Worm (Caenorhabditis elegans) whole organism, L4 larva: ENCODE results near the gene pri-1.

Experiments used
- F10B5.3 ChIP-seq: sonication (generic microtip); optimal IDR thresholded peaks from 2 replicates; lab custom pipeline; 2016; ENCODE audit warnings: mild to moderate bottlenecking, missing genetic modification characterization, missing compliant biosample characterization
- F37D6.2 ChIP-seq: sonication (generic microtip); optimal IDR thresholded peaks from 2 replicates; lab custom pipeline; 2016; ENCODE audit warnings: mild to moderate bottlenecking, missing genetic modification characterization, missing compliant biosample characterization
- F49E8.2 ChIP-seq: sonication (generic microtip); optimal IDR thresholded peaks from 2 replicates; lab custom pipeline; 2016; ENCODE audit warnings: missing compliant biosample characterization, mild to moderate bottlenecking, missing genetic modification characterization, borderline replicate concordance
- T26A8.4 ChIP-seq: fragments of 200-800 bp; sonication (Bioruptor generic); IDR thresholded peaks from 2 replicates; pipeline ENCODE4 v1.3.6; 2022; ENCODE audit warnings: missing genetic modification characterization, missing compliant biosample characterization
- Y48G9A.11 ChIP-seq: fragments of 200-800 bp; sonication (Bioruptor generic); IDR thresholded peaks from 2 replicates; pipeline ENCODE4 v1.3.6; 2022; ENCODE audit warnings: missing genetic modification reagents, missing genetic modification characterization, missing compliant biosample characterization
- Y75B8A.6 ChIP-seq: fragments of 200-800 bp; sonication (Bioruptor generic); IDR thresholded peaks from 2 replicates; pipeline ENCODE4 v1.3.6; 2022; ENCODE audit warnings: missing genetic modification reagents, missing genetic modification characterization, missing compliant biosample characterization
- aha-1 ChIP-seq: fragments of 150-350 bp; peaks from one replicate; lab custom pipeline; 2014; ENCODE audit warnings: missing biosample characterization, missing genetic modification characterization
- aly-2 ChIP-seq: sonication (generic microtip); optimal IDR thresholded peaks from 2 replicates; lab custom pipeline; 2018; ENCODE audit warnings: missing biosample characterization, missing genetic modification characterization
- arid-1 ChIP-seq: fragments of 200-800 bp; sonication (Bioruptor generic); conservative IDR thresholded peaks from 2 replicates; pipeline ENCODE4 v1.3.6; 2022; ENCODE audit warnings: missing genetic modification reagents, missing genetic modification characterization, missing compliant biosample characterization
- ceh-62 ChIP-seq: sonication (generic microtip); optimal IDR thresholded peaks from 2 replicates; lab custom pipeline; 2017; ENCODE audit warnings: missing biosample characterization, missing genetic modification characterization
- ceh-82 ChIP-seq: sonication (generic microtip); optimal IDR thresholded peaks from 2 replicates; lab custom pipeline; 2017; ENCODE audit warnings: missing biosample characterization, missing genetic modification characterization
- ces-1 ChIP-seq: fragments of 150-350 bp; sonication (generic microtip); optimal IDR thresholded peaks from 4 replicates; lab custom pipeline; 2014; ENCODE audit warnings: missing biosample characterization, missing genetic modification reagents, missing genetic modification characterization
- daf-12 ChIP-seq: fragments of 150-350 bp; optimal IDR thresholded peaks from 2 replicates; lab custom pipeline; 2014; ENCODE audit warnings: missing biosample characterization, missing genetic modification reagents, missing genetic modification characterization
- dmd-6 ChIP-seq: fragments of 200-800 bp; sonication (Bioruptor generic); IDR thresholded peaks from 2 replicates; pipeline ENCODE4 v1.3.6; 2022; ENCODE audit warnings: missing genetic modification reagents, missing genetic modification characterization, missing compliant biosample characterization
- dmd-8 ChIP-seq: fragments of 200-800 bp; sonication (Bioruptor generic); IDR thresholded peaks from 2 replicates; pipeline ENCODE4 v1.3.6; 2022; ENCODE audit warnings: missing genetic modification characterization, missing compliant biosample characterization
- dpl-1 ChIP-seq: fragments of 150-350 bp; optimal IDR thresholded peaks from 2 replicates; lab custom pipeline; 2014; ENCODE audit warnings: missing biosample characterization, missing genetic modification reagents, missing genetic modification characterization
- duxl-1 ChIP-seq: sonication (generic microtip); optimal IDR thresholded peaks from 2 replicates; lab custom pipeline; 2016; ENCODE audit warnings: mild to moderate bottlenecking, missing genetic modification characterization, moderate library complexity, missing compliant biosample characterization; ENCODE audit not compliant: poor library complexity
- dve-1 ChIP-seq: sonication (generic microtip); optimal IDR thresholded peaks from 2 replicates; lab custom pipeline; 2017; ENCODE audit warnings: antibody characterized with exemption, mild to moderate bottlenecking, missing genetic modification characterization, missing compliant biosample characterization; ENCODE audit not compliant: insufficient read depth
- egl-27 ChIP-seq: sonication (generic microtip); optimal IDR thresholded peaks from 3 replicates; lab custom pipeline; 2017; ENCODE audit warnings: missing biosample characterization, missing genetic modification reagents, missing genetic modification characterization
- gei-8 ChIP-seq: fragments of 200-800 bp; sonication (Bioruptor generic); optimal IDR thresholded peaks from 2 replicates; lab custom pipeline; 2018; ENCODE audit warnings: mild to moderate bottlenecking, missing genetic modification characterization, missing compliant biosample characterization
- hlh-30 ChIP-seq: sonication (generic microtip); optimal IDR thresholded peaks from 2 replicates; lab custom pipeline; 2017; ENCODE audit warnings: antibody characterized with exemption, mild to moderate bottlenecking, missing genetic modification characterization, missing compliant biosample characterization; ENCODE audit not compliant: insufficient read depth
- lim-7 ChIP-seq: fragments of 200-800 bp; sonication (Bioruptor generic); IDR thresholded peaks from 2 replicates; pipeline ENCODE4 v1.3.6; 2022; ENCODE audit warnings: missing genetic modification characterization, missing compliant biosample characterization
- lin-13 ChIP-seq: fragments of 150-350 bp; optimal IDR thresholded peaks from 2 replicates; lab custom pipeline; 2014; ENCODE audit warnings: missing biosample characterization, missing genetic modification reagents, missing genetic modification characterization
- lin-38 ChIP-seq: fragments of 200-800 bp; sonication (Bioruptor generic); IDR thresholded peaks from 2 replicates; pipeline ENCODE4 v1.3.6; 2022; ENCODE audit warnings: missing genetic modification reagents, missing genetic modification characterization, missing compliant biosample characterization
- lsy-2 ChIP-seq, 2 experiments: fragments of 150-350 bp in 1 of 2; sonication (generic microtip) in 1 of 2; optimal IDR thresholded peaks; 2 replicates each; lab custom pipeline; 2014 to 2017; ENCODE audit warnings: missing biosample characterization in 2 of 2, missing genetic modification characterization in 2 of 2
- mdl-1 ChIP-seq, 2 experiments: fragments of 150-350 bp in 1 of 2; sonication (generic microtip) in 1 of 2; optimal IDR thresholded peaks; 2 replicates each; lab custom pipeline; 2014 to 2017; ENCODE audit warnings: missing biosample characterization in 2 of 2, missing genetic modification characterization in 2 of 2
- mdt-29 ChIP-seq: fragments of 200-800 bp; sonication (Bioruptor generic); IDR thresholded peaks from 2 replicates; pipeline ENCODE4 v1.3.6; 2022; ENCODE audit warnings: missing genetic modification reagents, missing genetic modification characterization, missing compliant biosample characterization
- mes-2 ChIP-seq: sonication (generic microtip); optimal IDR thresholded peaks from 2 replicates; lab custom pipeline; 2016; ENCODE audit warnings: missing genotype, mild to moderate bottlenecking, missing genetic modification characterization, missing compliant biosample characterization; ENCODE audit not compliant: poor library complexity, severe bottlenecking
- mxl-3 ChIP-seq: fragments of 200-800 bp; sonication (Bioruptor generic); optimal IDR thresholded peaks from 2 replicates; lab custom pipeline; 2018; ENCODE audit warnings: mild to moderate bottlenecking, missing genetic modification characterization, missing compliant biosample characterization
- nhr-11 ChIP-seq: fragments of 150-350 bp; optimal IDR thresholded peaks from 2 replicates; lab custom pipeline; 2014; ENCODE audit warnings: missing biosample characterization, missing genetic modification characterization
- nhr-237 ChIP-seq: sonication (generic microtip); optimal IDR thresholded peaks from 2 replicates; lab custom pipeline; 2017; ENCODE audit warnings: missing biosample characterization, missing genetic modification characterization
- nhr-48 ChIP-seq: sonication (generic microtip); optimal IDR thresholded peaks from 2 replicates; lab custom pipeline; 2016; ENCODE audit warnings: mild to moderate bottlenecking, missing genetic modification characterization, missing compliant biosample characterization
- nhr-6 ChIP-seq: fragments of 150-350 bp; optimal IDR thresholded peaks from 2 replicates; lab custom pipeline; 2014; ENCODE audit warnings: missing biosample characterization, missing genetic modification characterization
- php-3 ChIP-seq: fragments of 200-800 bp; sonication (Bioruptor generic); IDR thresholded peaks from 2 replicates; pipeline ENCODE4 v1.3.6; 2022; ENCODE audit warnings: missing genetic modification reagents, missing genetic modification characterization, missing compliant biosample characterization
- set-16 ChIP-seq: fragments of 200-800 bp; sonication (Bioruptor generic); IDR thresholded peaks from 2 replicates; pipeline ENCODE4 v1.3.6; 2022; ENCODE audit warnings: missing genetic modification reagents, missing genetic modification characterization, missing compliant biosample characterization
- skn-1 ChIP-seq: fragments of 150-350 bp; optimal IDR thresholded peaks from 2 replicates; lab custom pipeline; 2014; ENCODE audit warnings: missing biosample characterization, missing genetic modification characterization
- snpc-1.2 ChIP-seq: fragments of 200-800 bp; sonication (Bioruptor generic); IDR thresholded peaks from 2 replicates; pipeline ENCODE4 v1.3.6; 2022; ENCODE audit warnings: missing genetic modification reagents, missing genetic modification characterization, missing compliant biosample characterization
- spr-1 ChIP-seq: sonication (generic microtip); optimal IDR thresholded peaks from 2 replicates; lab custom pipeline; 2016; ENCODE audit warnings: mild to moderate bottlenecking, missing genetic modification characterization, missing compliant biosample characterization
- tag-97 ChIP-seq: fragments of 200-800 bp; sonication (Bioruptor generic); IDR thresholded peaks from 2 replicates; pipeline ENCODE4 v1.3.6; 2022; ENCODE audit warnings: missing genetic modification characterization, missing compliant biosample characterization
- tra-1 ChIP-seq: fragments of 200-800 bp; sonication (Bioruptor generic); IDR thresholded peaks from 2 replicates; pipeline ENCODE4 v1.3.6; 2022; ENCODE audit warnings: missing genetic modification reagents, missing genetic modification characterization, missing compliant biosample characterization
- unc-130 ChIP-seq: sonication (generic microtip); optimal IDR thresholded peaks from 2 replicates; lab custom pipeline; 2016; ENCODE audit warnings: missing genetic modification reagents, missing genetic modification characterization, missing compliant biosample characterization
- vab-7 ChIP-seq: fragments of 200-800 bp; sonication (Bioruptor generic); IDR thresholded peaks from 2 replicates; pipeline ENCODE4 v1.3.6; 2022; ENCODE audit warnings: missing genetic modification reagents, missing genetic modification characterization, missing compliant biosample characterization
- zfp-3 ChIP-seq: fragments of 200-800 bp; sonication (Bioruptor generic); conservative IDR thresholded peaks from 2 replicates; pipeline ENCODE4 v1.3.6; 2022; ENCODE audit warnings: missing genetic modification reagents, missing genetic modification characterization, missing compliant biosample characterization
- zip-11 ChIP-seq: fragments of 200-800 bp; sonication (Bioruptor generic); IDR thresholded peaks from 2 replicates; pipeline ENCODE4 v1.3.6; 2022; ENCODE audit warnings: missing genetic modification characterization, missing compliant biosample characterization

The pri-1 gene

DNA sequence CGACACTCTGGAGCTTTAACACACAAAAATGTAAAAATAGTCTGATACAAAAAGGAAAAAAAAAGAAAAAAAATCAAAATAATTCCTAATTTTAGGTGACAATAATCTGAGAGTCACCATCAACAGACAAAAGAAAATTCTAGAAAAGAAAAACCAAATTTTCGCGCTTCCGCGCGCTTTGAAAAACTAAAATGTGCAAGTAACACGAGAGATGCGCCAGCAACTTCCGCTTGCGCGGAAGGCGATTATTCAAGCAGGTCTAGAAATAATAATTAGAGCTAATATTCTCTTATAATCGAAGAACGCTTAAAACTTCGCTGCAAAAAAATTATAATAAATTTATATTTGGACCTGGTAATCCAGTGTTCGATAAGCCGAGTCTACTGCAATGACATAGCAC, 2.9 kb upstream of the pri-1 start:
- TF ChIP-seq arid-1 (peak; percentile 73; the same call in 1 of the 2 replicates), aha-1 (tag; lab: Kevin White, UChicago) (peak; percentile 66), vab-7 (GFP tag; lab: Robert Waterston, UW) (0 out of 2 replicates have a peak, but pooled peaks have one; percentile 34), dve-1 (tag; lab: Kevin White, UChicago) (no peak), F49E8.2 (tag; lab: Kevin White, UChicago) (peak; percentile 97), tra-1 (peak; percentile 37; the same call in 1 of the 2 replicates), nhr-237 (tag; lab: Kevin White, UChicago) (no peak), snpc-1.2 (peak; percentile 87), lin-38 (peak; percentile 95), mdt-29 (peak; percentile 47; the same call in 1 of the 2 replicates), unc-130 (GFP tag; lab: Kevin White, UChicago) (peak; percentile 96), lim-7 (GFP tag; lab: Robert Waterston, UW) (no peak), Y48G9A.11 (GFP tag; lab: Robert Waterston, UW) (peak; percentile 94)

DNA sequence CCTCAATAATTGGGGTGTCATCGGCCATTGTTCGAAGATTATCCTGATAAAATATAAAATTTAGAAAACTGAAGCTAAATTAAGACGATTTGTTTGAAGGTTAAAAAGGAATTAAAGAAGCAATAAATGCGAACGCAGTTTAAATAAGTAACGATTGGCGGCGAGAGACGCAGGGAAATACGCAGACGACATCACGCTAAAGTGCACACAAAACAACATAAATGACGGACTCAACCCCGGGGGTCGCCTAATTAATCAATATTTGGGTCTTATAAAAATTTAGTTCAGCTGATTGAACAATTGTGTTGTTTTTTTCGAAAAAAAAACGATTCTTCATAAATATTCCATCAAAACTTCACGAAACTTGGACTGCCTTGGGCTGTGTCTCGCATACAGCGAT, 2.3 kb upstream of the pri-1 start, which contains the start of gene hcp-3:
TSS of gene hcp-3 (minus strand) at position 45 of the 400 bp plus-strand sequence.
- TF ChIP-seq ceh-82 (tag; lab: Kevin White, UChicago) = no peak
- no peak for TF ChIP-seq nhr-237 (tag; lab: Kevin White, UChicago)
- TF ChIP-seq nhr-48 = no peak
- TF ChIP-seq hlh-30 (tag; lab: Kevin White, UChicago) = peak; percentile 38
- no peak for TF ChIP-seq dmd-8 (GFP tag; lab: Robert Waterston, UW)
- TF ChIP-seq dve-1 (tag; lab: Kevin White, UChicago) = peak; percentile 34
- no peak for TF ChIP-seq mdt-29
- TF ChIP-seq zip-11 = no peak
- TF ChIP-seq aly-2 (tag; lab: Kevin White, UChicago) = no peak
- peak; percentile 59 for TF ChIP-seq lin-38
- no peak for TF ChIP-seq ces-1 (GFP tag; lab: Kevin White, UChicago)
- TF ChIP-seq gei-8 (GFP tag; lab: Kevin White, UChicago) = no peak
- TF ChIP-seq nhr-11 = no peak
- TF ChIP-seq tag-97 = no peak
- peak in 1 of 2 experiments; percentile 69 for TF ChIP-seq lsy-2 (tag; optimal IDR thresholded peaks at IDR 0.05; lab: Kevin White, UChicago)
- TF ChIP-seq nhr-6 = no peak
- no peak for TF ChIP-seq zfp-3
- TF ChIP-seq F37D6.2 (tag; lab: Kevin White, UChicago) = no peak
- no peak for TF ChIP-seq T26A8.4
- TF ChIP-seq dmd-6 (GFP tag; lab: Robert Waterston, UW) = no peak
- TF ChIP-seq egl-27 (tag; lab: Kevin White, UChicago) = no peak
- no peak for TF ChIP-seq daf-12 (tag; lab: Kevin White, UChicago)
- no peak for TF ChIP-seq mxl-3 (GFP tag; lab: Kevin White, UChicago)
- TF ChIP-seq lin-13 (GFP tag; lab: Kevin White, UChicago) = no peak
- TF ChIP-seq mdl-1 (tag; optimal IDR thresholded peaks at IDR 0.05; lab: Kevin White, UChicago) = no peak
- TF ChIP-seq mes-2 (tag; lab: Kevin White, UChicago) = peak; percentile 69
- no peak for TF ChIP-seq ceh-62 (tag; lab: Kevin White, UChicago)
- peak; percentile 78 for TF ChIP-seq dpl-1 (GFP tag; lab: Kevin White, UChicago)
- no peak for TF ChIP-seq spr-1 (tag; lab: Kevin White, UChicago)

DNA sequence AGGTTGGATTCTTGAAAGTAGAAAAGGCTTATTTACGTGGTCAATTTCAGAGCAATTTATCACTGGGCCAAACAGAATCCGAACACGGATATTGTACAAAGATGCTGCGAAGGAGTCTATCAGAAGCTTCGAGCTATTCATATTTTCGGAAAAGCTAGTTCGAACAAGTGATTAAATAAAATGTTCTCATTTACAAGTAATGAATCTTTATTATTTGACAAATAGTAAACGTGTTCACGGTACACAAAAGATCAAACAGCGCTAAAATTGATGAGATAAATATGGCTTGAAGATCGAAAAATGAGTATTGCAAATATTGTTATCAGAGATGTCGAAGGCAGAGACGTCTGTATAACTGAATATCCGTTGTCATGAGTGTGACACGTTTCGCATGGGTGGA, 1.0 kb upstream of the pri-1 start:
- no peak for TF ChIP-seq zfp-3
- TF ChIP-seq F10B5.3 = no peak
- TF ChIP-seq aha-1 (tag; lab: Kevin White, UChicago) = peak; percentile 16
- TF ChIP-seq gei-8 (GFP tag; lab: Kevin White, UChicago) = no peak
- peak; percentile 10 for TF ChIP-seq F49E8.2 (tag; lab: Kevin White, UChicago)
- TF ChIP-seq lin-13 (GFP tag; lab: Kevin White, UChicago) = no peak
- TF ChIP-seq snpc-1.2 = peak; percentile 25; the same call in 1 of the 2 replicates
- TF ChIP-seq dmd-6 (GFP tag; lab: Robert Waterston, UW) = no peak
- no peak for TF ChIP-seq ces-1 (GFP tag; lab: Kevin White, UChicago)
- 0 out of 2 replicates have a peak, but pooled peaks have one; percentile 32 for TF ChIP-seq lim-7 (GFP tag; lab: Robert Waterston, UW)
- TF ChIP-seq set-16 = no peak
- TF ChIP-seq Y75B8A.6 = no peak
- TF ChIP-seq unc-130 (GFP tag; lab: Kevin White, UChicago) = peak; percentile 60
- TF ChIP-seq lin-38 = peak; percentile 76
- TF ChIP-seq skn-1 (tag; lab: Kevin White, UChicago) = no peak
- TF ChIP-seq php-3 (GFP tag; lab: Robert Waterston, UW) = no peak
- no peak for TF ChIP-seq duxl-1 (tag; lab: Kevin White, UChicago)
